Worm (Caenorhabditis elegans) whole organism, L3 larva: ENCODE data around the gene Y68A4A.13.

Experiments used
- R02D3.7 ChIP-seq: fragments of 150-350 bp; optimal IDR thresholded peaks from 2 replicates; lab custom pipeline; 2014; ENCODE audit warnings: missing biosample characterization, missing genetic modification characterization
- ZK546.5 ChIP-seq: sonication (generic microtip); optimal IDR thresholded peaks from 2 replicates; lab custom pipeline; 2017; ENCODE audit warnings: missing biosample characterization, missing genetic modification characterization
- aly-2 ChIP-seq: fragments of 150-350 bp; optimal IDR thresholded peaks from 2 replicates; lab custom pipeline; 2014; ENCODE audit warnings: missing biosample characterization, missing genetic modification characterization
- ama-1 ChIP-seq: fragments of 150-350 bp; optimal IDR thresholded peaks from 2 replicates; lab custom pipeline; 2018
- ceh-16 ChIP-seq: sonication (generic microtip); optimal IDR thresholded peaks from 2 replicates; lab custom pipeline; 2017; ENCODE audit warnings: missing biosample characterization, missing genetic modification characterization
- ceh-28 ChIP-seq: fragments of 150-350 bp; optimal IDR thresholded peaks from 2 replicates; lab custom pipeline; 2014; ENCODE audit warnings: missing biosample characterization, missing genetic modification reagents, missing genetic modification characterization
- ceh-82 ChIP-seq: fragments of 150-350 bp; optimal IDR thresholded peaks from 2 replicates; lab custom pipeline; 2014; ENCODE audit warnings: missing biosample characterization, missing genetic modification characterization
- ceh-9 ChIP-seq: sonication (generic microtip); optimal IDR thresholded peaks from 2 replicates; lab custom pipeline; 2018; ENCODE audit warnings: missing biosample characterization, missing genetic modification characterization
- egl-27 ChIP-seq: sonication (generic microtip); optimal IDR thresholded peaks from 4 replicates; lab custom pipeline; 2017; ENCODE audit warnings: missing biosample characterization, missing genetic modification reagents, missing genetic modification characterization
- egl-5 ChIP-seq: fragments of 150-350 bp; optimal IDR thresholded peaks from 2 replicates; lab custom pipeline; 2017; ENCODE audit warnings: missing biosample characterization, missing genetic modification reagents, missing genetic modification characterization, inconsistent platforms
- elt-1 ChIP-seq: fragments of 150-350 bp; optimal IDR thresholded peaks from 2 replicates; lab custom pipeline; 2014; ENCODE audit warnings: missing biosample characterization, missing genetic modification characterization
- elt-2 ChIP-seq: sonication (generic microtip); optimal IDR thresholded peaks from 2 replicates; lab custom pipeline; 2016; ENCODE audit warnings: missing genetic modification reagents, mild to moderate bottlenecking, missing genetic modification characterization, missing compliant biosample characterization
- elt-3 ChIP-seq, 3 experiments: fragments of 150-350 bp in 1 of 3; sonication (generic microtip) in 2 of 3; optimal IDR thresholded peaks; 2 replicates in 2 of 3; 4 replicates in 1 of 3; lab custom pipeline; 2014 to 2017; ENCODE audit warnings: missing biosample characterization in 3 of 3, missing genetic modification characterization in 3 of 3
- eor-1 ChIP-seq, 2 experiments: fragments of 150-350 bp; optimal IDR thresholded peaks; 2 replicates each; lab custom pipeline; 2014 to 2018; ENCODE audit warnings: missing biosample characterization in 2 of 2, missing genetic modification characterization in 2 of 2
- fkh-2 ChIP-seq: fragments of 150-350 bp; optimal IDR thresholded peaks from 2 replicates; lab custom pipeline; 2014; ENCODE audit warnings: missing biosample characterization, missing genetic modification reagents, missing genetic modification characterization
- fos-1 ChIP-seq: fragments of 150-350 bp; optimal IDR thresholded peaks from 2 replicates; lab custom pipeline; 2014; ENCODE audit warnings: missing biosample characterization, missing genetic modification characterization
- hmg-11 ChIP-seq: sonication (generic microtip); optimal IDR thresholded peaks from 2 replicates; lab custom pipeline; 2016; ENCODE audit warnings: missing genetic modification characterization, missing compliant biosample characterization
- jun-1 ChIP-seq: fragments of 150-350 bp; optimal IDR thresholded peaks from 2 replicates; lab custom pipeline; 2014; ENCODE audit warnings: missing biosample characterization, missing genetic modification reagents, missing genetic modification characterization
- lin-39 ChIP-seq: fragments of 150-350 bp; optimal IDR thresholded peaks from 2 replicates; lab custom pipeline; 2018; ENCODE audit warnings: missing biosample characterization, missing genetic modification reagents, missing genetic modification characterization
- mml-1 ChIP-seq: fragments of 150-350 bp; sonication (generic microtip); optimal IDR thresholded peaks from 3 replicates; lab custom pipeline; 2014; ENCODE audit warnings: missing biosample characterization, missing genetic modification characterization
- nhr-12 ChIP-seq: fragments of 150-350 bp; optimal IDR thresholded peaks from 2 replicates; lab custom pipeline; 2014; ENCODE audit warnings: missing biosample characterization, missing genetic modification characterization
- nhr-237 ChIP-seq: fragments of 150-350 bp; optimal IDR thresholded peaks from 2 replicates; lab custom pipeline; 2014; ENCODE audit warnings: missing biosample characterization, missing genetic modification characterization
- nhr-25 ChIP-seq: sonication (generic microtip); optimal IDR thresholded peaks from 2 replicates; lab custom pipeline; 2017; ENCODE audit warnings: missing biosample characterization, missing genetic modification characterization
- nhr-28 ChIP-seq: fragments of 150-350 bp; optimal IDR thresholded peaks from 2 replicates; lab custom pipeline; 2014; ENCODE audit warnings: missing biosample characterization, missing genetic modification characterization
- nhr-43 ChIP-seq: sonication (generic microtip); optimal IDR thresholded peaks from 2 replicates; lab custom pipeline; 2016; ENCODE audit warnings: mild to moderate bottlenecking, missing genetic modification characterization, missing compliant biosample characterization; ENCODE audit not compliant: poor library complexity, severe bottlenecking
- nhr-67 ChIP-seq: fragments of 150-350 bp; optimal IDR thresholded peaks from 2 replicates; lab custom pipeline; 2014; ENCODE audit warnings: missing biosample characterization, missing genetic modification characterization
- nhr-76 ChIP-seq: fragments of 150-350 bp; sonication (generic microtip); optimal IDR thresholded peaks from 5 replicates; lab custom pipeline; 2014; ENCODE audit warnings: missing biosample characterization, missing genetic modification characterization
- pha-4 ChIP-seq: fragments of 150-350 bp; optimal IDR thresholded peaks from 2 replicates; lab custom pipeline; 2014; ENCODE audit warnings: missing biosample characterization, missing genetic modification reagents, missing genetic modification characterization
- skn-1 ChIP-seq: fragments of 150-350 bp; optimal IDR thresholded peaks from 2 replicates; lab custom pipeline; 2014; ENCODE audit warnings: missing biosample characterization, missing genetic modification characterization
- snpc-4 ChIP-seq: fragments of 150-350 bp; optimal IDR thresholded peaks from 2 replicates; lab custom pipeline; 2014; ENCODE audit warnings: missing biosample characterization, missing genetic modification characterization
- unc-62 ChIP-seq: fragments of 150-350 bp; sonication (generic microtip); optimal IDR thresholded peaks from 4 replicates; lab custom pipeline; 2014; ENCODE audit warnings: missing biosample characterization, missing genetic modification reagents, missing genetic modification characterization
- zag-1 ChIP-seq: fragments of 150-350 bp; optimal IDR thresholded peaks from 2 replicates; lab custom pipeline; 2014; ENCODE audit warnings: missing biosample characterization, missing genetic modification characterization
- ztf-11 ChIP-seq: fragments of 150-350 bp; optimal IDR thresholded peaks from 2 replicates; lab custom pipeline; 2014; ENCODE audit warnings: missing biosample characterization, missing genetic modification characterization
- ztf-4 ChIP-seq: fragments of 150-350 bp; optimal IDR thresholded peaks from 2 replicates; lab custom pipeline; 2014; ENCODE audit warnings: missing biosample characterization, missing genetic modification characterization

Y68A4A.13 gene

ce11 chrV:17217690-17218089 is 9.7 kb upstream of the Y68A4A.13 start, which contains the start of gene srbc-62:
TSS of gene srbc-62 (plus strand) at chrV:17217990.
- no peak for TF ChIP-seq nhr-67 (tag; lab: Kevin White, UChicago)
- no peak for TF ChIP-seq elt-1
- no peak for TF ChIP-seq nhr-25
- TF ChIP-seq fkh-2 (tag; lab: Kevin White, UChicago), result no peak
- no peak for TF ChIP-seq skn-1 (tag; lab: Kevin White, UChicago)
- TF ChIP-seq elt-2 (tag; lab: Kevin White, UChicago), result no peak
- TF ChIP-seq nhr-43 (tag; lab: Kevin White, UChicago), result no peak
- TF ChIP-seq ztf-4, result no peak
- no peak for TF ChIP-seq ceh-82 (tag; lab: Kevin White, UChicago)
- no peak for TF ChIP-seq ceh-28 (tag; lab: Kevin White, UChicago)
- no peak for TF ChIP-seq nhr-76 (tag; lab: Kevin White, UChicago)
- TF ChIP-seq fos-1 (tag; lab: Kevin White, UChicago), result no peak
- TF ChIP-seq jun-1 (tag; lab: Kevin White, UChicago), result no peak

ce11 chrV:17215602-17216001 is 7.7 kb upstream of the Y68A4A.13 start:
- TF ChIP-seq aly-2 (tag; lab: Kevin White, UChicago), result no peak
- no peak for TF ChIP-seq fos-1 (tag; lab: Kevin White, UChicago)
- TF ChIP-seq egl-27 (tag; lab: Kevin White, UChicago), result no peak
- TF ChIP-seq pha-4, result no peak
- TF ChIP-seq elt-1, result no peak
- no peak for TF ChIP-seq jun-1 (tag; lab: Kevin White, UChicago)
- TF ChIP-seq ceh-16 (tag; lab: Kevin White, UChicago), result no peak
- TF ChIP-seq ceh-9, result no peak
- no peak for TF ChIP-seq nhr-237 (tag; lab: Kevin White, UChicago)
- TF ChIP-seq snpc-4, result no peak
- TF ChIP-seq nhr-25, result no peak
- no peak for TF ChIP-seq ztf-11

DNA sequence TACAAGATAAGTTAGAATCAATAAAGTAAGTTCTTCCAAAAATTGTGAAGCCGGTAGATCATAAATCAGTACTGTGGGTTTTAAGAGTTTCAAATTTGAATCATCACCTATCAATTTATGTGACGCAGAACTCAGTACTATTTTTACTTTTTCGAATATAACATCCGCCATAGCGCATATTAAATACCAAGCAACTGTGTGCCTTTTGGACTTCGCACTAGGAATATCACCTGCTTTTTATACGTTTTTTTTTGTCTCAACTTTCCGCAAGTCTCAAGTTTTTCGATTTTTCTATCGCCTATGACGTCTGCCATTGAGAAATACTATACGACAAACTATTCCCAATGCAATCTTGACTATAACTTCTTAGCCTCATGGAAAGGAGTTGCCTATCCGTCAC is 4.8 kb upstream of the Y68A4A.13 start, which contains the start of gene srh-113:
TSS of gene srh-113 (plus strand) at position 301 of the 400 bp plus-strand sequence.
- TF ChIP-seq nhr-76 (tag; lab: Kevin White, UChicago) (no peak), lin-39 (no peak), ceh-82 (tag; lab: Kevin White, UChicago) (no peak), ZK546.5 (tag; lab: Kevin White, UChicago) (no peak), jun-1 (tag; lab: Kevin White, UChicago) (no peak), egl-5 (tag; lab: Kevin White, UChicago) (no peak), eor-1 (tag; optimal IDR thresholded peaks at IDR 0.05; lab: Kevin White, UChicago) (no peak), mml-1 (tag; lab: Kevin White, UChicago) (no peak), unc-62 (no peak), ama-1 (lab: Kevin White, UChicago) (no peak)
- TF ChIP-seq, all 47 proteins: peak for 0

- TF ChIP-seq pha-4 (no peak), egl-27 (tag; lab: Kevin White, UChicago) (no peak), nhr-12 (tag; lab: Kevin White, UChicago) (no peak), elt-3 (tag; optimal IDR thresholded peaks at IDR 0.05; lab: Kevin White, UChicago) (no peak), zag-1 (tag; lab: Kevin White, UChicago) (no peak), nhr-28 (tag; lab: Kevin White, UChicago) (no peak), fos-1 (tag; lab: Kevin White, UChicago) (no peak), nhr-67 (tag; lab: Kevin White, UChicago) (no peak), elt-2 (tag; lab: Kevin White, UChicago) (no peak), elt-1 (no peak), R02D3.7 (no peak), nhr-237 (tag; lab: Kevin White, UChicago) (no peak), nhr-43 (tag; lab: Kevin White, UChicago) (no peak), hmg-11 (tag; lab: Kevin White, UChicago) (no peak)
Observed at ce11 chrV:17211989-17212731, 4.2 kb upstream of the Y68A4A.13 start, which contains the start of gene srh-236. TSS of gene srh-236 (minus strand) at chrV:17212039.
